Worm (Caenorhabditis elegans) whole organism, L1 larva: ENCODE data around the gene K10C2.6.

ENCODE experiments used
- Y116A8C.19 ChIP-seq: sonication (generic microtip); optimal IDR thresholded peaks from 2 replicates; lab custom pipeline; 2016; ENCODE audit warnings: missing compliant biosample characterization, missing genetic modification characterization, borderline replicate concordance
- aha-1 ChIP-seq: fragments of 150-350 bp; optimal IDR thresholded peaks from 2 replicates; lab custom pipeline; 2014; ENCODE audit warnings: missing biosample characterization, missing genetic modification characterization
- aly-2 ChIP-seq: fragments of 150-350 bp; optimal IDR thresholded peaks from 2 replicates; lab custom pipeline; 2014; ENCODE audit warnings: missing biosample characterization, missing genetic modification characterization
- ama-1 ChIP-seq: fragments of 150-350 bp; optimal IDR thresholded peaks from 2 replicates; lab custom pipeline; 2014
- efl-3 ChIP-seq: fragments of 200-800 bp; sonication (Bioruptor generic); optimal IDR thresholded peaks from 2 replicates; lab custom pipeline; 2018; ENCODE audit warnings: mild to moderate bottlenecking, missing genetic modification characterization, missing compliant biosample characterization
- lin-13 ChIP-seq: fragments of 150-350 bp; optimal IDR thresholded peaks from 2 replicates; lab custom pipeline; 2014; ENCODE audit warnings: missing biosample characterization, missing genetic modification reagents, missing genetic modification characterization
- lin-35 ChIP-seq, 2 experiments: fragments of 150-350 bp; optimal IDR thresholded peaks; 2 replicates each; lab custom pipeline; 2014; ENCODE audit warnings: missing biosample characterization in 2 of 2, missing genetic modification characterization in 2 of 2, missing genetic modification reagents in 2 of 2
- lin-39 ChIP-seq: fragments of 150-350 bp; optimal IDR thresholded peaks from 2 replicates; lab custom pipeline; 2014; ENCODE audit warnings: missing biosample characterization, missing genetic modification reagents, missing genetic modification characterization
- nhr-77 ChIP-seq: fragments of 150-350 bp; optimal IDR thresholded peaks from 2 replicates; lab custom pipeline; 2014; ENCODE audit warnings: missing biosample characterization, missing genetic modification characterization
- pqm-1 ChIP-seq: sonication (generic microtip); optimal IDR thresholded peaks from 3 replicates; lab custom pipeline; 2017; ENCODE audit warnings: missing biosample characterization, missing genetic modification characterization
- tbx-2 ChIP-seq: sonication (generic microtip); optimal IDR thresholded peaks from 2 replicates; lab custom pipeline; 2016; ENCODE audit warnings: missing genetic modification characterization, missing compliant biosample characterization
- unc-86 ChIP-seq: sonication (generic microtip); optimal IDR thresholded peaks from 2 replicates; lab custom pipeline; 2016; ENCODE audit warnings: missing genetic modification characterization, missing compliant biosample characterization
- vab-15 ChIP-seq: sonication (generic microtip); optimal IDR thresholded peaks from 2 replicates; lab custom pipeline; 2017; ENCODE audit warnings: missing genotype, mild to moderate bottlenecking, missing genetic modification characterization, missing compliant biosample characterization
- ztf-4 ChIP-seq: fragments of 150-350 bp; optimal IDR thresholded peaks from 2 replicates; lab custom pipeline; 2014; ENCODE audit warnings: missing biosample characterization, missing genetic modification characterization

- TF ChIP-seq aha-1 (no peak), aly-2 (tag; lab: Kevin White, UChicago) (no peak), lin-13 (GFP tag; lab: Kevin White, UChicago) (no peak), lin-39 (tag; lab: Kevin White, UChicago) (no peak), ama-1 (lab: Kevin White, UChicago) (no peak), lin-35 (GFP tag; optimal IDR thresholded peaks at IDR 0.05; lab: Kevin White, UChicago) (no peak), Y116A8C.19 (tag; lab: Kevin White, UChicago) (no peak), vab-15 (tag; lab: Kevin White, UChicago) (no peak), nhr-77 (tag; lab: Kevin White, UChicago) (no peak), pqm-1 (no peak), ztf-4 (tag; lab: Kevin White, UChicago) (no peak), unc-86 (tag; lab: Kevin White, UChicago) (no peak), tbx-2 (tag; lab: Kevin White, UChicago) (no peak), efl-3 (GFP tag; lab: Kevin White, UChicago) (no peak)
Measured at ce11 chrX:6460123-6460522, 8.9 kb downstream of the K10C2.6 start.
